Worm (Caenorhabditis elegans) whole organism, L4 larva: ENCODE measurements around the gene cdd-1.

Experiments
- F26F4.8 ChIP-seq: fragments of 200-800 bp; sonication (Bioruptor generic); conservative IDR thresholded peaks from 2 replicates; pipeline ENCODE4 v1.3.6; 2022; ENCODE audit warnings: missing genetic modification characterization, missing compliant biosample characterization
- Y48G9A.11 ChIP-seq: fragments of 200-800 bp; sonication (Bioruptor generic); IDR thresholded peaks from 2 replicates; pipeline ENCODE4 v1.3.6; 2022; ENCODE audit warnings: missing genetic modification reagents, missing genetic modification characterization, missing compliant biosample characterization
- ZK337.2 ChIP-seq: fragments of 200-800 bp; sonication (Bioruptor generic); IDR thresholded peaks from 2 replicates; pipeline ENCODE4 v1.3.6; 2022; ENCODE audit warnings: missing genetic modification reagents, missing genetic modification characterization, missing compliant biosample characterization
- aha-1 ChIP-seq: fragments of 150-350 bp; peaks from one replicate; lab custom pipeline; 2014; ENCODE audit warnings: missing biosample characterization, missing genetic modification characterization
- aly-2 ChIP-seq: sonication (generic microtip); optimal IDR thresholded peaks from 2 replicates; lab custom pipeline; 2018; ENCODE audit warnings: missing biosample characterization, missing genetic modification characterization
- arid-1 ChIP-seq: fragments of 200-800 bp; sonication (Bioruptor generic); conservative IDR thresholded peaks from 2 replicates; pipeline ENCODE4 v1.3.6; 2022; ENCODE audit warnings: missing genetic modification reagents, missing genetic modification characterization, missing compliant biosample characterization
- ctbp-1 ChIP-seq: fragments of 200-800 bp; sonication (Bioruptor generic); IDR thresholded peaks from 2 replicates; pipeline ENCODE4 v1.3.6; 2022; ENCODE audit warnings: missing genetic modification reagents, missing genetic modification characterization, missing compliant biosample characterization
- daf-12 ChIP-seq: fragments of 150-350 bp; optimal IDR thresholded peaks from 2 replicates; lab custom pipeline; 2014; ENCODE audit warnings: missing biosample characterization, missing genetic modification reagents, missing genetic modification characterization
- daf-16 ChIP-seq, 3 experiments: sonication (generic microtip); optimal IDR thresholded peaks; 2 replicates each; lab custom pipeline; 2016 to 2017; ENCODE audit warnings: missing genetic modification characterization in 3 of 3, missing genetic modification reagents in 3 of 3, mild to moderate bottlenecking in 2 of 3, missing compliant biosample characterization in 2 of 3, missing biosample characterization in 1 of 3, moderate library complexity in 1 of 3
- daf-8 ChIP-seq: fragments of 200-800 bp; sonication (Bioruptor generic); IDR thresholded peaks from 2 replicates; pipeline ENCODE4 v1.3.6; 2022; ENCODE audit warnings: missing genetic modification characterization, missing compliant biosample characterization
- dmd-6 ChIP-seq: fragments of 200-800 bp; sonication (Bioruptor generic); IDR thresholded peaks from 2 replicates; pipeline ENCODE4 v1.3.6; 2022; ENCODE audit warnings: missing genetic modification reagents, missing genetic modification characterization, missing compliant biosample characterization
- dmd-8 ChIP-seq: fragments of 200-800 bp; sonication (Bioruptor generic); IDR thresholded peaks from 2 replicates; pipeline ENCODE4 v1.3.6; 2022; ENCODE audit warnings: missing genetic modification characterization, missing compliant biosample characterization
- dpl-1 ChIP-seq: fragments of 150-350 bp; optimal IDR thresholded peaks from 2 replicates; lab custom pipeline; 2014; ENCODE audit warnings: missing biosample characterization, missing genetic modification reagents, missing genetic modification characterization
- dve-1 ChIP-seq: sonication (generic microtip); optimal IDR thresholded peaks from 2 replicates; lab custom pipeline; 2017; ENCODE audit warnings: antibody characterized with exemption, mild to moderate bottlenecking, missing genetic modification characterization, missing compliant biosample characterization; ENCODE audit not compliant: insufficient read depth
- egl-27 ChIP-seq: sonication (generic microtip); optimal IDR thresholded peaks from 3 replicates; lab custom pipeline; 2017; ENCODE audit warnings: missing biosample characterization, missing genetic modification reagents, missing genetic modification characterization
- fkh-10 ChIP-seq: fragments of 150-350 bp; optimal IDR thresholded peaks from 2 replicates; lab custom pipeline; 2014; ENCODE audit warnings: missing biosample characterization, missing genetic modification reagents, missing genetic modification characterization
- gei-8 ChIP-seq: fragments of 200-800 bp; sonication (Bioruptor generic); optimal IDR thresholded peaks from 2 replicates; lab custom pipeline; 2018; ENCODE audit warnings: mild to moderate bottlenecking, missing genetic modification characterization, missing compliant biosample characterization
- hif-1 ChIP-seq, 2 experiments: sonication (generic microtip); optimal IDR thresholded peaks; 2 replicates each; lab custom pipeline; 2016 to 2017; ENCODE audit warnings: missing compliant biosample characterization in 2 of 2, missing genetic modification characterization in 2 of 2, missing genetic modification reagents in 2 of 2, missing genotype in 2 of 2, mild to moderate bottlenecking in 1 of 2
- hlh-11 ChIP-seq: fragments of 200-800 bp; sonication (Bioruptor generic); optimal IDR thresholded peaks from 2 replicates; lab custom pipeline; 2018; ENCODE audit warnings: mild to moderate bottlenecking, missing genetic modification characterization, missing compliant biosample characterization
- hlh-30 ChIP-seq: sonication (generic microtip); optimal IDR thresholded peaks from 2 replicates; lab custom pipeline; 2017; ENCODE audit warnings: antibody characterized with exemption, mild to moderate bottlenecking, missing genetic modification characterization, missing compliant biosample characterization; ENCODE audit not compliant: insufficient read depth
- lin-1 ChIP-seq: fragments of 200-800 bp; sonication (Bioruptor generic); IDR thresholded peaks from 2 replicates; pipeline ENCODE4 v1.3.6; 2022; ENCODE audit warnings: missing genetic modification reagents, missing genetic modification characterization, missing compliant biosample characterization
- lin-29 ChIP-seq: fragments of 200-800 bp; sonication (Bioruptor generic); IDR thresholded peaks from 2 replicates; pipeline ENCODE4 v1.3.6; 2022; ENCODE audit warnings: missing genetic modification reagents, missing genetic modification characterization, missing compliant biosample characterization
- lir-3 ChIP-seq: sonication (generic microtip); optimal IDR thresholded peaks from 2 replicates; lab custom pipeline; 2016; ENCODE audit warnings: mild to moderate bottlenecking, missing genetic modification characterization, missing compliant biosample characterization
- madf-9 ChIP-seq: fragments of 200-800 bp; sonication (Bioruptor generic); conservative IDR thresholded peaks from 2 replicates; pipeline ENCODE4 v1.3.6; 2022; ENCODE audit warnings: missing genetic modification reagents, missing genetic modification characterization, missing compliant biosample characterization
- mdl-1 ChIP-seq, 2 experiments: fragments of 150-350 bp in 1 of 2; sonication (generic microtip) in 1 of 2; optimal IDR thresholded peaks; 2 replicates each; lab custom pipeline; 2014 to 2017; ENCODE audit warnings: missing biosample characterization in 2 of 2, missing genetic modification characterization in 2 of 2
- mep-1 ChIP-seq: fragments of 150-350 bp; sonication (generic microtip); optimal IDR thresholded peaks from 3 replicates; lab custom pipeline; 2014; ENCODE audit warnings: missing biosample characterization, missing genetic modification characterization
- mes-2 ChIP-seq: sonication (generic microtip); optimal IDR thresholded peaks from 2 replicates; lab custom pipeline; 2016; ENCODE audit warnings: missing genotype, mild to moderate bottlenecking, missing genetic modification characterization, missing compliant biosample characterization; ENCODE audit not compliant: poor library complexity, severe bottlenecking
- nhr-10 ChIP-seq: fragments of 150-350 bp; optimal IDR thresholded peaks from 2 replicates; lab custom pipeline; 2014; ENCODE audit warnings: missing biosample characterization, missing genetic modification characterization
- nhr-102 ChIP-seq: sonication (generic microtip); optimal IDR thresholded peaks from 2 replicates; lab custom pipeline; 2016; ENCODE audit warnings: mild to moderate bottlenecking, missing genetic modification characterization, moderate library complexity, missing compliant biosample characterization
- nhr-11 ChIP-seq: fragments of 150-350 bp; optimal IDR thresholded peaks from 2 replicates; lab custom pipeline; 2014; ENCODE audit warnings: missing biosample characterization, missing genetic modification characterization
- nhr-111 ChIP-seq: fragments of 200-800 bp; sonication (Bioruptor generic); optimal IDR thresholded peaks from 2 replicates; lab custom pipeline; 2018; ENCODE audit warnings: mild to moderate bottlenecking, missing genetic modification characterization, missing compliant biosample characterization
- nhr-237 ChIP-seq: sonication (generic microtip); optimal IDR thresholded peaks from 2 replicates; lab custom pipeline; 2017; ENCODE audit warnings: missing biosample characterization, missing genetic modification characterization
- nhr-28 ChIP-seq: fragments of 150-350 bp; optimal IDR thresholded peaks from 2 replicates; lab custom pipeline; 2014; ENCODE audit warnings: missing biosample characterization, missing genetic modification characterization
- nhr-41 ChIP-seq: fragments of 200-800 bp; sonication (Bioruptor generic); IDR thresholded peaks from 2 replicates; pipeline ENCODE4 v1.3.6; 2022; ENCODE audit warnings: missing genetic modification reagents, missing genetic modification characterization, missing compliant biosample characterization
- nhr-6 ChIP-seq: fragments of 150-350 bp; optimal IDR thresholded peaks from 2 replicates; lab custom pipeline; 2014; ENCODE audit warnings: missing biosample characterization, missing genetic modification characterization
- nhr-77 ChIP-seq: fragments of 150-350 bp; optimal IDR thresholded peaks from 2 replicates; lab custom pipeline; 2014; ENCODE audit warnings: missing biosample characterization, missing genetic modification characterization
- php-3 ChIP-seq: fragments of 200-800 bp; sonication (Bioruptor generic); IDR thresholded peaks from 2 replicates; pipeline ENCODE4 v1.3.6; 2022; ENCODE audit warnings: missing genetic modification reagents, missing genetic modification characterization, missing compliant biosample characterization
- pqm-1 ChIP-seq: sonication (generic microtip); optimal IDR thresholded peaks from 2 replicates; lab custom pipeline; 2017; ENCODE audit warnings: missing biosample characterization, missing genetic modification characterization
- tag-97 ChIP-seq: fragments of 200-800 bp; sonication (Bioruptor generic); IDR thresholded peaks from 2 replicates; pipeline ENCODE4 v1.3.6; 2022; ENCODE audit warnings: missing genetic modification characterization, missing compliant biosample characterization
- tra-1 ChIP-seq: fragments of 200-800 bp; sonication (Bioruptor generic); IDR thresholded peaks from 2 replicates; pipeline ENCODE4 v1.3.6; 2022; ENCODE audit warnings: missing genetic modification reagents, missing genetic modification characterization, missing compliant biosample characterization
- unc-62 ChIP-seq, 3 experiments: fragments of 150-350 bp in 1 of 3; sonication (generic microtip); optimal IDR thresholded peaks in 2 of 3; peaks in 1 of 3; 1 replicate in 1 of 3; 2 replicates in 2 of 3; lab custom pipeline; 2014 to 2017; ENCODE audit warnings: missing biosample characterization in 3 of 3, missing genetic modification characterization in 3 of 3, missing genetic modification reagents in 3 of 3, missing genotype in 1 of 3
- vab-7 ChIP-seq: fragments of 200-800 bp; sonication (Bioruptor generic); IDR thresholded peaks from 2 replicates; pipeline ENCODE4 v1.3.6; 2022; ENCODE audit warnings: missing genetic modification reagents, missing genetic modification characterization, missing compliant biosample characterization
- zag-1 ChIP-seq: fragments of 150-350 bp; optimal IDR thresholded peaks from 2 replicates; lab custom pipeline; 2014; ENCODE audit warnings: missing biosample characterization, missing genetic modification characterization

The cdd-1 gene

DNA sequence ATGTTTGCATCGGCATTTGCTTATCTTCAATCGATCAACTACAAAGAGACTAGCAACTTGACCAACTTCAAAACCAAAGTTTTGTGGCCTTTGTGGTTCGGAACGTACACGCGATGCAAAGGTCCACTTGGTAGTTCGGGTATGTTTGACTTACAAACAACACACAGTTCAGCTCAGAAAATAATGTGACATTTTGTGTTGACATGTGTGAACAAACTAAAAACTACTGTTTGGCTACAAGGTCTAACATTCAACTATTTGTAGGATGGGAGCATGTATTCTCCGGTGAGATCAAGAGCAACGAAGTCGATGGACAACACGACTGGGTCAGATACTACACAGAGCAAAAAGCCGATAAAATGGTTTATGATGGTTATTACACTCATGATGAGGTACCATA lies 36.1 kb upstream of the cdd-1 start:
- no peak for TF ChIP-seq lir-3 (tag; lab: Kevin White, UChicago)
- TF ChIP-seq unc-62 (GFP tag; optimal IDR thresholded peaks at IDR 0.05 in 1 of 2; lab: Kevin White, UChicago) = peak in 1 of 2 experiments; percentile 70
- TF ChIP-seq unc-62 (tag; optimal IDR thresholded peaks at IDR 0.05; lab: Kevin White, UChicago) = no peak
- TF ChIP-seq nhr-28 (tag; lab: Kevin White, UChicago) = peak; percentile 53
- TF ChIP-seq aha-1 = peak; percentile 67

- TF ChIP-seq php-3 (GFP tag; lab: Robert Waterston, UW) = peak; percentile 21; the same call in 1 of the 2 replicates
- peak; percentile 43 for TF ChIP-seq nhr-28 (tag; lab: Kevin White, UChicago)
- peak; percentile 68 for TF ChIP-seq dve-1 (tag; lab: Kevin White, UChicago)
- no peak for TF ChIP-seq lin-29
- TF ChIP-seq pqm-1 (tag; lab: Kevin White, UChicago) = peak; percentile 38
- peak; percentile 36 for TF ChIP-seq nhr-77
- TF ChIP-seq zag-1 (tag; lab: Kevin White, UChicago) = no peak
- peak; percentile 67 for TF ChIP-seq dmd-6 (GFP tag; lab: Robert Waterston, UW)
- no peak for TF ChIP-seq daf-16 (GFP tag; optimal IDR thresholded peaks at IDR 0.05; lab: Kevin White, UChicago)
- peak; percentile 75 for TF ChIP-seq daf-16 (tag; optimal IDR thresholded peaks at IDR 0.05; lab: Kevin White, UChicago)
- no peak for TF ChIP-seq aly-2 (tag; lab: Kevin White, UChicago)
- TF ChIP-seq hlh-11 (tag; lab: Kevin White, UChicago) = peak; percentile 23
- no peak for TF ChIP-seq madf-9
These were observed 35.2 kb upstream of the cdd-1 start, which contains the start of gene kqt-2 for ce11 chrX:8246126-8246525. TSS of gene kqt-2 (minus strand) at chrX:8246369.

- TF ChIP-seq arid-1 (no peak), nhr-10 (tag; lab: Kevin White, UChicago) (peak; percentile 67), daf-12 (tag; lab: Kevin White, UChicago) (no peak), aly-2 (tag; lab: Kevin White, UChicago) (no peak), F26F4.8 (GFP tag; lab: Robert Waterston, UW) (no peak), dpl-1 (no peak), nhr-102 (tag; lab: Kevin White, UChicago) (peak; percentile 50), lin-1 (GFP tag; lab: Robert Waterston, UW) (peak; percentile 64; the same call in 1 of the 2 replicates), nhr-41 (GFP tag; lab: Robert Waterston, UW) (no peak), aha-1 (peak; percentile 77), tra-1 (GFP tag; lab: Robert Waterston, UW) (peak; percentile 87), daf-16 (GFP tag; optimal IDR thresholded peaks at IDR 0.05; lab: Kevin White, UChicago) (no peak), daf-16 (tag; optimal IDR thresholded peaks at IDR 0.05; lab: Kevin White, UChicago) (peak; percentile 85), Y48G9A.11 (GFP tag; lab: Robert Waterston, UW) (no peak), lir-3 (tag; lab: Kevin White, UChicago) (no peak), nhr-28 (tag; lab: Kevin White, UChicago) (peak; percentile 80), nhr-11 (no peak), hlh-11 (tag; lab: Kevin White, UChicago) (peak; percentile 75), ctbp-1 (GFP tag; lab: Robert Waterston, UW) (no peak), mes-2 (tag; lab: Kevin White, UChicago) (peak; percentile 22), nhr-237 (no peak), tag-97 (GFP tag; lab: Robert Waterston, UW) (no peak), php-3 (GFP tag; lab: Robert Waterston, UW) (peak; percentile 85; the same call in 1 of the 2 replicates), fkh-10 (GFP tag; lab: Kevin White, UChicago) (no peak), mep-1 (peak; percentile 25), nhr-77 (peak; percentile 67), nhr-6 (tag; lab: Kevin White, UChicago) (no peak), dve-1 (tag; lab: Kevin White, UChicago) (peak; percentile 92), mdl-1 (tag; optimal IDR thresholded peaks at IDR 0.05; lab: Kevin White, UChicago) (peak; percentile 34 to 86), hlh-30 (tag; lab: Kevin White, UChicago) (peak; percentile 24), nhr-111 (GFP tag; lab: Kevin White, UChicago) (no peak), gei-8 (GFP tag; lab: Kevin White, UChicago) (peak; percentile 50), dmd-8 (GFP tag; lab: Robert Waterston, UW) (no peak), madf-9 (0 out of 2 replicates have a peak, but pooled peaks have one; percentile 19), lin-29 (no peak), daf-8 (GFP tag; lab: Robert Waterston, UW) (no peak), ZK337.2 (no peak), egl-27 (tag; lab: Kevin White, UChicago) (no peak), vab-7 (GFP tag; lab: Robert Waterston, UW) (no peak), hif-1 (tag; optimal IDR thresholded peaks at IDR 0.05; lab: Kevin White, UChicago) (peak in 1 of 2 experiments; percentile 33), pqm-1 (tag; lab: Kevin White, UChicago) (peak; percentile 82)
These were observed 32.2 kb upstream of the cdd-1 start for ce11 chrX:8243116-8243515.
